Worm (Caenorhabditis elegans) whole organism, L4 larva: ENCODE measurements around the gene kvs-2.

ENCODE experiments used
- T20F7.1 ChIP-seq: fragments of 200-800 bp; sonication (Bioruptor generic); optimal IDR thresholded peaks from 2 replicates; lab custom pipeline; 2018; ENCODE audit warnings: mild to moderate bottlenecking, missing genetic modification characterization, missing compliant biosample characterization
- ceh-82 ChIP-seq: sonication (generic microtip); optimal IDR thresholded peaks from 2 replicates; lab custom pipeline; 2017; ENCODE audit warnings: missing biosample characterization, missing genetic modification characterization
- dmd-6 ChIP-seq: fragments of 200-800 bp; sonication (Bioruptor generic); IDR thresholded peaks from 2 replicates; pipeline ENCODE4 v1.3.6; 2022; ENCODE audit warnings: missing genetic modification reagents, missing genetic modification characterization, missing compliant biosample characterization
- fos-1 ChIP-seq: fragments of 150-350 bp; optimal IDR thresholded peaks from 2 replicates; lab custom pipeline; 2014; ENCODE audit warnings: missing biosample characterization, missing genetic modification characterization
- nhr-10 ChIP-seq: fragments of 150-350 bp; optimal IDR thresholded peaks from 2 replicates; lab custom pipeline; 2014; ENCODE audit warnings: missing biosample characterization, missing genetic modification characterization
- unc-130 ChIP-seq: sonication (generic microtip); optimal IDR thresholded peaks from 2 replicates; lab custom pipeline; 2016; ENCODE audit warnings: missing genetic modification reagents, missing genetic modification characterization, missing compliant biosample characterization

ce11 chrV:10594810-10595209 is 41.0 kb upstream of the kvs-2 start, which contains the start of gene T21C9.11:
- no peak for TF ChIP-seq ceh-82 (tag; lab: Kevin White, UChicago)
- no peak for TF ChIP-seq fos-1 (tag; lab: Kevin White, UChicago)
- no peak for TF ChIP-seq dmd-6
- no peak for TF ChIP-seq nhr-10 (tag; lab: Kevin White, UChicago)
- no peak for TF ChIP-seq unc-130
- no peak for TF ChIP-seq T20F7.1 (GFP tag; lab: Kevin White, UChicago)
